Fruit fly (Drosophila melanogaster): Measurements from ENCODE around the gene CG2260.

The CG2260 gene

dm6 chrX:8157294-8157693 is 36.3 kb upstream of the CG2260 start, which contains the start of the genes Traf6 and GIIIspla2 (continued):
- TF ChIP-seq CG6175 (GFP tag; IDR thresholded peaks at IDR 0.05) (no peak), sens-2 (GFP tag; IDR thresholded peaks at IDR 0.05) (no peak), jing (GFP tag; optimal IDR thresholded peaks at IDR 0.05) (peak; percentile 55), jumu (GFP tag; optimal IDR thresholded peaks at IDR 0.05) (peak; percentile 74), Fer3 (tag; optimal IDR thresholded peaks at IDR 0.05) (peak; percentile 70), fd102C (GFP tag; optimal IDR thresholded peaks at IDR 0.05) (no peak), repo (GFP tag; optimal IDR thresholded peaks at IDR 0.05) (peak; percentile 15), HHEX (GFP tag; optimal IDR thresholded peaks at IDR 0.05) (peak; percentile 60), Mes4 (GFP tag; optimal IDR thresholded peaks at IDR 0.05) (peak; percentile 31), trh (GFP tag; optimal IDR thresholded peaks at IDR 0.05) (no peak), CG3407 (GFP tag; optimal IDR thresholded peaks at IDR 0.05) (peak; percentile 48), Atf3 (GFP tag; optimal IDR thresholded peaks at IDR 0.05) (peak; percentile 60), ind (GFP tag; optimal IDR thresholded peaks at IDR 0.05) (peak; percentile 68), pum (GFP tag; optimal IDR thresholded peaks at IDR 0.05) (peak; percentile 64), sisA (GFP tag; IDR thresholded peaks at IDR 0.05) (peak; percentile 76), wor (GFP tag; IDR thresholded peaks at IDR 0.05) (peak; percentile 69; the same call in 1 of the 2 replicates), unc-4 (GFP tag; IDR thresholded peaks at IDR 0.05; ENCODE audit: partially characterized antibody) (0 out of 2 replicates have a peak, but pooled peaks have one; percentile 25), ems (GFP tag; optimal IDR thresholded peaks at IDR 0.05) (peak; percentile 63), Nf-YA (GFP tag; IDR thresholded peaks at IDR 0.05) (0 out of 2 replicates have a peak, but pooled peaks have one; percentile 17), Rx (GFP tag; IDR thresholded peaks at IDR 0.05) (peak; percentile 71), CG31441 (GFP tag; IDR thresholded peaks at IDR 0.05) (no peak; the same call in 1 of the 2 replicates), Adf1 (GFP tag; IDR thresholded peaks at IDR 0.05) (peak; percentile 48; the same call in 1 of the 2 replicates), rib (GFP tag; IDR thresholded peaks at IDR 0.05) (no peak), lmd (GFP tag; IDR thresholded peaks at IDR 0.05) (peak; percentile 82), CG9797 (GFP tag; optimal IDR thresholded peaks at IDR 0.05) (peak; percentile 45), sd (tag; optimal IDR thresholded peaks at IDR 0.05) (no peak), nmo (GFP tag; optimal IDR thresholded peaks at IDR 0.05) (peak; percentile 83), CG17328 (GFP tag; IDR thresholded peaks at IDR 0.05) (peak; percentile 72), CG8281 (tag; optimal IDR thresholded peaks at IDR 0.05) (peak; percentile 11), CG12299 (tag; optimal IDR thresholded peaks at IDR 0.05) (peak; percentile 64), mirr (GFP tag; optimal IDR thresholded peaks at IDR 0.05) (peak; percentile 66), ato (GFP tag; IDR thresholded peaks at IDR 0.05; ENCODE audit: partially characterized antibody) (no peak), tna (GFP tag; IDR thresholded peaks at IDR 0.05; ENCODE audit: partially characterized antibody) (no peak), peb (GFP tag; IDR thresholded peaks at IDR 0.05) (peak; percentile 45; the same call in 1 of the 2 replicates), Elba2 (GFP tag; optimal IDR thresholded peaks at IDR 0.05) (peak; percentile 68), CG7372 (GFP tag; IDR thresholded peaks at IDR 0.05) (peak; percentile 78), NfI (GFP tag; optimal IDR thresholded peaks at IDR 0.05) (peak; percentile 80), CG9727 (GFP tag; optimal IDR thresholded peaks at IDR 0.05) (peak; percentile 62), CG2199 (GFP tag; IDR thresholded peaks at IDR 0.05) (peak; percentile 68; the same call in 1 of the 3 replicates), CG15073 (GFP tag; optimal IDR thresholded peaks at IDR 0.05) (no peak), MTF-1 (GFP tag; optimal IDR thresholded peaks at IDR 0.05; ENCODE audit: borderline replicate concordance) (no peak), Kr (GFP tag; optimal IDR thresholded peaks at IDR 0.05) (no peak), CG11560 (tag; IDR thresholded peaks at IDR 0.05) (0 out of 3 replicates have a peak, but pooled peaks have one; percentile 37), CG11504 (tag; optimal IDR thresholded peaks at IDR 0.05) (no peak), CG14667 (GFP tag; IDR thresholded peaks at IDR 0.05) (peak; percentile 66), CG42726 (GFP tag; IDR thresholded peaks at IDR 0.05; ENCODE audit: partially characterized antibody) (no peak), TFAM (GFP tag; optimal IDR thresholded peaks at IDR 0.05) (no peak), bbx (GFP tag; IDR thresholded peaks at IDR 0.05; ENCODE audit: partially characterized antibody) (no peak), Sry-δ (GFP tag; optimal IDR thresholded peaks at IDR 0.05) (peak; percentile 37), BtbVII (GFP tag; optimal IDR thresholded peaks at IDR 0.05) (peak; percentile 31)

All from whole organism, embryonic.